Fruit fly (Drosophila melanogaster) whole organism, embryonic: ENCODE measurements around the gene CG14341.
A peak's percentile ranks its signal among the peaks of the same experiment; 100 is the strongest.

Experiments
- CG12659 ChIP-seq: fragments of 200-800 bp; sonication (Bioruptor generic); optimal IDR thresholded peaks from 3 replicates; lab custom pipeline; 2017; ENCODE audit warnings: mild to moderate bottlenecking, missing biosample characterization, missing genetic modification reagents, missing genetic modification characterization
- CG1832 ChIP-seq: fragments of 200-800 bp; sonication (Bioruptor generic); optimal IDR thresholded peaks from 2 replicates; lab custom pipeline; 2017; ENCODE audit warnings: missing biosample characterization, mild to moderate bottlenecking, missing genetic modification characterization, inconsistent platforms
- CG2712 ChIP-seq: fragments of 200-800 bp; optimal IDR thresholded peaks from 3 replicates; lab custom pipeline; 2019; ENCODE audit warnings: missing biosample characterization, mild to moderate bottlenecking, missing genetic modification characterization, moderate library complexity
- CG7357 ChIP-seq: fragments of 200-800 bp; sonication (Bioruptor generic); IDR thresholded peaks from 3 replicates; pipeline ENCODE4 v1.3.6; 2022; ENCODE audit warnings: missing biosample characterization, missing genetic modification characterization
- Dip3 ChIP-seq: fragments of 200-800 bp; sonication (Bioruptor generic); optimal IDR thresholded peaks from 3 replicates; lab custom pipeline; 2016; ENCODE audit warnings: missing biosample characterization, missing genetic modification characterization
- Sox102F ChIP-seq: fragments of 200-800 bp; sonication (Bioruptor generic); optimal IDR thresholded peaks from 2 replicates; lab custom pipeline; 2018; ENCODE audit warnings: missing biosample characterization, mild to moderate bottlenecking, missing genetic modification characterization, moderate library complexity
- az2 ChIP-seq: fragments of 200-800 bp; sonication (Bioruptor generic); optimal IDR thresholded peaks from 3 replicates; lab custom pipeline; 2016; ENCODE audit warnings: missing biosample characterization, missing genetic modification characterization
- ftz-f1 ChIP-seq: fragments of 200-800 bp; sonication (Bioruptor generic); optimal IDR thresholded peaks from 2 replicates; lab custom pipeline; 2016; ENCODE audit warnings: missing biosample characterization, missing genetic modification characterization
- mld ChIP-seq: fragments of 200-800 bp; sonication (Bioruptor generic); IDR thresholded peaks from 3 replicates; pipeline ENCODE4 v1.3.6; 2022; ENCODE audit warnings: missing biosample characterization, missing genetic modification characterization; ENCODE audit not compliant: partially characterized antibody
- prd ChIP-seq, 3 experiments: fragments of >200 bp in 2 of 3; fragments of 200-800 bp in 1 of 3; sonication (Bioruptor generic) in 1 of 3; optimal IDR thresholded peaks in 2 of 3; IDR thresholded peaks in 1 of 3; 2 replicates in 2 of 3; 3 replicates in 1 of 3; pipeline versions ENCODE4 v1.3.6 to Lab custom; 2017 to 2022; ENCODE audit warnings: missing biosample characterization in 1 of 3, missing genetic modification characterization in 1 of 3
- sima ChIP-seq: fragments of 200-800 bp; sonication (Bioruptor generic); optimal IDR thresholded peaks from 2 replicates; lab custom pipeline; 2016; ENCODE audit warnings: missing biosample characterization, missing genetic modification characterization
- sna ChIP-seq: fragments of 200-800 bp; sonication (Bioruptor generic); IDR thresholded peaks from 2 replicates; pipeline ENCODE4 v1.3.6; 2022; ENCODE audit warnings: missing biosample characterization, missing genetic modification characterization; ENCODE audit not compliant: partially characterized antibody
- zfh2 ChIP-seq: fragments of 200-800 bp; sonication (Bioruptor generic); optimal IDR thresholded peaks from 2 replicates; lab custom pipeline; 2016; ENCODE audit warnings: missing biosample characterization, missing genetic modification characterization

DNA sequence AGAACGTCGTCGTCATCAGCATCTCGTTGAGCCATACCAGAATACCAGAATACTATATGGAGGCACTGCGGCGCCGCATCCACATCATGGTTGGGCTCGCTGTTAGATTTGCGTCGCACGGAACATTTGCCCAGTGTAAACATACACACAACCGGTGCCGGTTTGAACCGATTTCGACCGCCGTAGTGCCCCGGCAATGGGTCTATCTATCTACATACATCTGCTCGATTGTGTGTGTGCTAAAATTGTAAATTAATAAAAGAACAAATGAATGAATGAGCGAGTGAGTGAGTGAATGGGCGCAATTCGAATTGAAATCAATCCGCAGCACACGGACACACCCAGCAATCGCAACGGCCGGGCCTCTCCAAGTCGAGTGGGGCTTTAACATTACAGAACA lies 40.9 kb upstream of the CG14341 start:
- TF ChIP-seq prd (optimal IDR thresholded peaks at IDR 0.05; lab: Kevin White, UChicago) (no peak), prd (GFP tag; IDR thresholded peaks at IDR 0.05; lab: Robert Waterston, UW) (no peak), az2 (GFP tag; lab: Kevin White, UChicago) (no peak), CG2712 (tag; lab: Kevin White, UChicago) (no peak), ftz-f1 (GFP tag; lab: Kevin White, UChicago) (no peak), CG1832 (GFP tag; lab: Kevin White, UChicago) (no peak), CG12659 (GFP tag; lab: Kevin White, UChicago) (peak; percentile 13), mld (GFP tag; lab: Robert Waterston, UW) (no peak), zfh2 (GFP tag; lab: Kevin White, UChicago) (no peak), sna (GFP tag; lab: Robert Waterston, UW) (no peak), Dip3 (GFP tag; lab: Kevin White, UChicago) (no peak), CG7357 (no peak), sima (GFP tag; lab: Kevin White, UChicago) (no peak), Sox102F (GFP tag; lab: Kevin White, UChicago) (no peak)
